Worm (Caenorhabditis elegans) whole organism, mixed stage, embryonic: ENCODE results near the gene dyf-7.
"Not testable (repeated sequence)": the region's sequence is repeated elsewhere in the genome, so short reads cannot be mapped to it uniquely, and the experiment has no call there.

Experiments used
- blmp-1 ChIP-seq: fragments of 150-350 bp; optimal IDR thresholded peaks from 2 replicates; lab custom pipeline; 2014; ENCODE audit warnings: missing biosample characterization, missing genetic modification characterization
- mab-5 ChIP-seq: fragments of 150-350 bp; optimal IDR thresholded peaks from 2 replicates; lab custom pipeline; 2014; ENCODE audit warnings: missing biosample characterization, missing genetic modification characterization

- peak; percentile 69 for TF ChIP-seq blmp-1 (tag; lab: Kevin White, UChicago)
- TF ChIP-seq mab-5 (tag; lab: Kevin White, UChicago): not testable (repeated sequence)
Observed at ce11 chrX:9743513-9743914, 45.1 kb downstream of the dyf-7 start.
